Worm (Caenorhabditis elegans) whole organism, young adult: ENCODE results near the gene tatn-1.

ENCODE experiments used
- B0261.1 ChIP-seq: sonication (generic microtip); optimal IDR thresholded peaks from 2 replicates; lab custom pipeline; 2016; ENCODE audit warnings: mild to moderate bottlenecking, missing genetic modification characterization, moderate library complexity, missing compliant biosample characterization
- F22D6.2 ChIP-seq: sonication (generic microtip); optimal IDR thresholded peaks from 2 replicates; lab custom pipeline; 2016; ENCODE audit warnings: mild to moderate bottlenecking, missing genetic modification characterization, missing compliant biosample characterization
- F37B4.10 ChIP-seq: fragments of 200-800 bp; sonication (Bioruptor generic); IDR thresholded peaks from 2 replicates; pipeline ENCODE4 v1.3.6; 2022; ENCODE audit warnings: missing genetic modification characterization, missing compliant biosample characterization
- ama-1 ChIP-seq, 3 experiments: fragments of 150-350 bp in 1 of 3; sonication (generic microtip) in 2 of 3; optimal IDR thresholded peaks; 2 replicates each; lab custom pipeline; 2014 to 2018; ENCODE audit warnings: missing biosample characterization in 2 of 3, missing genetic modification characterization in 2 of 3, missing genetic modification reagents in 2 of 3
- attf-5 ChIP-seq: fragments of 200-800 bp; sonication (Bioruptor generic); optimal IDR thresholded peaks from 2 replicates; lab custom pipeline; 2018; ENCODE audit warnings: mild to moderate bottlenecking, missing genetic modification characterization, missing compliant biosample characterization
- bed-1 ChIP-seq: fragments of 200-800 bp; sonication (Bioruptor generic); IDR thresholded peaks from 2 replicates; pipeline ENCODE4 v1.3.6; 2022; ENCODE audit warnings: missing genetic modification reagents, missing genetic modification characterization, missing compliant biosample characterization
- ceh-91 ChIP-seq: fragments of 200-800 bp; sonication (Bioruptor generic); IDR thresholded peaks from 2 replicates; pipeline ENCODE4 v1.3.6; 2022; ENCODE audit warnings: missing genetic modification reagents, missing genetic modification characterization, missing compliant biosample characterization
- lin-35 ChIP-seq, 3 experiments: fragments of 150-350 bp in 2 of 3; sonication (generic microtip) in 1 of 3; optimal IDR thresholded peaks; 2 replicates each; lab custom pipeline; 2014 to 2018; ENCODE audit warnings: missing biosample characterization in 3 of 3, missing genetic modification characterization in 3 of 3, missing genetic modification reagents in 3 of 3
- lir-1 ChIP-seq: fragments of 200-800 bp; sonication (Bioruptor generic); conservative IDR thresholded peaks from 2 replicates; pipeline ENCODE4 v1.3.6; 2022; ENCODE audit warnings: missing genetic modification reagents, missing genetic modification characterization, missing compliant biosample characterization
- mes-4 ChIP-seq: sonication (generic microtip); optimal IDR thresholded peaks from 2 replicates; lab custom pipeline; 2016; ENCODE audit warnings: missing genotype, missing genetic modification characterization, missing compliant biosample characterization
- snpc-4 ChIP-seq, 5 experiments: fragments of 150-350 bp in 1 of 5; sonication (generic microtip) in 4 of 5; optimal IDR thresholded peaks; 2 replicates each; lab custom pipeline; 2014 to 2018; ENCODE audit warnings: missing genetic modification characterization in 5 of 5, missing biosample characterization in 3 of 5, antibody characterized with exemption in 2 of 5, mild to moderate bottlenecking in 2 of 5, missing compliant biosample characterization in 2 of 5, missing genotype in 2 of 5, moderate library complexity in 2 of 5, missing genetic modification reagents in 1 of 5
- zim-3 ChIP-seq: sonication (generic microtip); optimal IDR thresholded peaks from 2 replicates; lab custom pipeline; 2017; ENCODE audit warnings: mild to moderate bottlenecking, missing genetic modification characterization, moderate library complexity, missing compliant biosample characterization

ce11 chrX:14813398-14813797 lies 22.6 kb downstream of the tatn-1 start:
- no peak for TF ChIP-seq attf-5 (GFP tag; lab: Kevin White, UChicago)
- no peak for TF ChIP-seq snpc-4 (GFP tag; optimal IDR thresholded peaks at IDR 0.05; lab: Kevin White, UChicago)
- TF ChIP-seq snpc-4 (tag; optimal IDR thresholded peaks at IDR 0.05; lab: Kevin White, UChicago), result peak in 3 of 4 experiments; percentile 6 to 41 (median 17)
- peak; percentile 13 for TF ChIP-seq F22D6.2 (tag; lab: Kevin White, UChicago)
- no peak for TF ChIP-seq bed-1 (GFP tag; lab: Robert Waterston, UW)
- TF ChIP-seq ama-1 (optimal IDR thresholded peaks at IDR 0.05; lab: Kevin White, UChicago), result no peak
- no peak for TF ChIP-seq ama-1 (GFP tag; optimal IDR thresholded peaks at IDR 0.05; lab: Kevin White, UChicago)
- TF ChIP-seq ceh-91 (GFP tag; lab: Robert Waterston, UW), result no peak
- TF ChIP-seq zim-3 (tag; lab: Kevin White, UChicago), result no peak
- no peak for TF ChIP-seq F37B4.10 (GFP tag; lab: Robert Waterston, UW)
- TF ChIP-seq mes-4, result no peak
- TF ChIP-seq lin-35 (GFP tag; optimal IDR thresholded peaks at IDR 0.05; lab: Kevin White, UChicago), result peak in 1 of 3 experiments; percentile 21
- no peak for TF ChIP-seq B0261.1 (tag; lab: Kevin White, UChicago)
- no peak for TF ChIP-seq lir-1
